Worm (Caenorhabditis elegans) whole organism, L4 larva: ENCODE results near the gene rpn-1.

ENCODE experiments used
- mdl-1 ChIP-seq, 2 experiments: fragments of 150-350 bp in 1 of 2; sonication (generic microtip) in 1 of 2; optimal IDR thresholded peaks; 2 replicates each; lab custom pipeline; 2014 to 2017; ENCODE audit warnings: missing biosample characterization in 2 of 2, missing genetic modification characterization in 2 of 2
- skn-1 ChIP-seq: fragments of 150-350 bp; optimal IDR thresholded peaks from 2 replicates; lab custom pipeline; 2014; ENCODE audit warnings: missing biosample characterization, missing genetic modification characterization
- unc-62 ChIP-seq, 3 experiments: fragments of 150-350 bp in 1 of 3; sonication (generic microtip); optimal IDR thresholded peaks in 2 of 3; peaks in 1 of 3; 1 replicate in 1 of 3; 2 replicates in 2 of 3; lab custom pipeline; 2014 to 2017; ENCODE audit warnings: missing biosample characterization in 3 of 3, missing genetic modification characterization in 3 of 3, missing genetic modification reagents in 3 of 3, missing genotype in 1 of 3

DNA sequence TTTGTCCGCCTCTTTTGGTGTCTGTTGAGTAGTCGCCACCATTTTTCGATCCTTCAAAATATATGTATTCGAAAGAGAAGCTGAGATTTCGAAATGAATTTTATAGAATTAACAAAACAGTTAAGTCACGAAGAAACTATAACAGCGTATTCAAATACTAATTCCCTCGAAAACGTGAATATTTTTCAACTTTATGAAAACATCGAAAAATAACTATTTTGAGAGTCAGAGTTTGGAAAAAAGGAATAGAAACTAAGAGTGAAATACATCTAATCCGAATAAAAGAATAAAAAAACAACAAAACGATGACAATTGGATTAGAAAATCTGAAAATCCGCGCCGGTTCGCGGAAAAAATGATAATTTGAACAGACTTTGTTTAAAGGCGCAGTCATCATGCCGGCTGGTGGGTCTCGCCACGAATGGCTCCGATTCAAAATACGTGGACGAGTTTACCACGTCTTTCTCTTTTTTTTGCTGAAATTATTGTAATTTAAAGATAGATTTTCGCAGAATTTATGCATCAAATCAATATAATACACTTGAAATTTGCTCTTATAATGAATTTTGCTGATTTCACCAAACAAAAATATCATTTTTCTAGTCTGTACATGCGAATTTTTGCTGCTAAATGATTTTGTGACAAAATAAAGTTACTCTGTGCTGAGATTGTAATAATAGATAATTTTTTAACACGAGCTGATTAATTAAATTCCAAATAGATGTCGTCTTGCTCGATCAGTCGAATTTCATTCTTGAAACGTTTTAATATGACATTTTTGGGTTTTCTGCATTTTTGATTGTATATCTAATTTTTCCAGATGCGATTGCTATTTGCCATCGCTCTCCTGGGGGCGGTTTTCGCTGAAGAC is at the start of gene rpn-1, which contains the start of gene ribo-1:
- TF ChIP-seq skn-1 (tag; lab: Kevin White, UChicago) (no peak), unc-62 (GFP tag; optimal IDR thresholded peaks at IDR 0.05 in 1 of 2; lab: Kevin White, UChicago) (peak in 1 of 2 experiments; percentile 19), unc-62 (tag; optimal IDR thresholded peaks at IDR 0.05; lab: Kevin White, UChicago) (no peak), mdl-1 (tag; optimal IDR thresholded peaks at IDR 0.05; lab: Kevin White, UChicago) (no peak)
